Worm (Caenorhabditis elegans): ENCODE measurements around the gene cyp-33C8.

Gene cyp-33C8

DNA sequence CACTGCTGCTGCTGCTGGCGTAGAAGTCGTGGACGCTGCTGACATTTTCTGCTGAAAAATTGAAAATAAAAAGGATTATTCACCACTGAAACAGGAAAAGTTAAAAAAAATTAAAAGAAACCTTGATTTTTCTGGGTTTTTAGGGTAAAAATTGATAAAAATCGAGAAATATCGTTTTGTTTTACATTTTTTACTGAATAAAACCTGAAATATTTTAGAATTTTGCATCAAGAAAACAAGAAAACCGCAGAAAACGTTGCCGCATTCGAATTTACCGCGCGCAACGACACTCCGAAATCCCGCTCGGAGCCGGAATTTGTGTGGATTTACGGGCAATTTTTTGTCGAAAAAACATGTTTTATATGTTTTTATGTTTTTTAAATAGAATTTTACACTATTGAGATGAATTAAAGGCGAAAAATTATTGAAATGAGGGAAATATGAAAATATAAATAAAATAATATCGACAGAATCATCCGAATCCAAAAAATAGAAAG lies 43.9 kb downstream of the cyp-33C8 start, which contains the start of gene chk-1 (continued):
- TF ChIP-seq C16A3.4 (tag; optimal IDR thresholded peaks at IDR 0.05) (peak; percentile 67), ceh-82 (tag; optimal IDR thresholded peaks at IDR 0.05) (peak; percentile 55 to 59 (median 57)), nhr-85 (tag) (peak; percentile 77), pqm-1 (tag; optimal IDR thresholded peaks at IDR 0.05) (no peak), mdl-1 (tag; optimal IDR thresholded peaks at IDR 0.05) (peak in 1 of 2 experiments; percentile 60), lin-39 (tag; optimal IDR thresholded peaks at IDR 0.05) (peak; percentile 40), hlh-17 (GFP tag; optimal IDR thresholded peaks at IDR 0.05; ENCODE audit: borderline replicate concordance) (no peak), unc-86 (tag; optimal IDR thresholded peaks at IDR 0.05) (peak; percentile 26), rnt-1 (tag; optimal IDR thresholded peaks at IDR 0.05) (peak; percentile 82), fkh-8 (tag; optimal IDR thresholded peaks at IDR 0.05) (peak; percentile 69), egl-13 (tag; optimal IDR thresholded peaks at IDR 0.05) (peak; percentile 46), elt-2 (tag; optimal IDR thresholded peaks at IDR 0.05) (no peak), snu-23 (GFP tag; optimal IDR thresholded peaks at IDR 0.05) (peak; percentile 76), snpc-4 (tag; optimal IDR thresholded peaks at IDR 0.05) (peak; percentile 58), zip-4 (GFP tag; optimal IDR thresholded peaks at IDR 0.05) (no peak), mab-9 (GFP tag; IDR thresholded peaks at IDR 0.05) (no peak), unc-130 (tag; optimal IDR thresholded peaks at IDR 0.05) (peak; percentile 47), nhr-76 (tag; optimal IDR thresholded peaks at IDR 0.05) (no peak), nhr-19 (GFP tag; conservative IDR thresholded peaks at IDR 0.05) (peak; percentile 60), tbx-2 (tag; optimal IDR thresholded peaks at IDR 0.05) (peak; percentile 60), lin-14 (GFP tag; optimal IDR thresholded peaks at IDR 0.05) (peak; percentile 86), lin-35 (GFP tag; optimal IDR thresholded peaks at IDR 0.05) (peak; percentile 91 to 96), F16B12.6 (tag; optimal IDR thresholded peaks at IDR 0.05) (peak; percentile 43), sptf-1 (tag; optimal IDR thresholded peaks at IDR 0.05) (no peak), jun-1 (tag; optimal IDR thresholded peaks at IDR 0.05) (peak; percentile 6), aly-2 (tag; optimal IDR thresholded peaks at IDR 0.05) (peak; percentile 4), ceh-8 (GFP tag; optimal IDR thresholded peaks at IDR 0.05) (peak; percentile 16), ces-1 (GFP tag; optimal IDR thresholded peaks at IDR 0.05) (no peak), dpl-1 (GFP tag; optimal IDR thresholded peaks at IDR 0.05) (peak; percentile 92 to 96 (median 94)), lin-13 (GFP tag; optimal IDR thresholded peaks at IDR 0.05) (peak; percentile 32), efl-1 (optimal IDR thresholded peaks at IDR 0.05) (peak; percentile 61 to 94), efl-1 (GFP tag; optimal IDR thresholded peaks at IDR 0.05 in 1 of 2) (peak; percentile 94 to 99), nhr-71 (tag; optimal IDR thresholded peaks at IDR 0.05) (peak; percentile 77), nhr-77 (tag; optimal IDR thresholded peaks at IDR 0.05) (peak; percentile 22), swsn-7 (tag; optimal IDR thresholded peaks at IDR 0.05) (peak; percentile 71), ceh-90 (tag; optimal IDR thresholded peaks at IDR 0.05) (no peak), irx-1 (tag; optimal IDR thresholded peaks at IDR 0.05) (peak; percentile 21), ama-1 (optimal IDR thresholded peaks at IDR 0.05) (no peak), fkh-4 (tag; optimal IDR thresholded peaks at IDR 0.05; ENCODE audit: borderline replicate concordance) (no peak), ets-5 (GFP tag; IDR thresholded peaks at IDR 0.05) (no peak), nhr-47 (tag; optimal IDR thresholded peaks at IDR 0.05) (peak; percentile 76), aha-1 (tag; optimal IDR thresholded peaks at IDR 0.05) (no peak)

DNA sequence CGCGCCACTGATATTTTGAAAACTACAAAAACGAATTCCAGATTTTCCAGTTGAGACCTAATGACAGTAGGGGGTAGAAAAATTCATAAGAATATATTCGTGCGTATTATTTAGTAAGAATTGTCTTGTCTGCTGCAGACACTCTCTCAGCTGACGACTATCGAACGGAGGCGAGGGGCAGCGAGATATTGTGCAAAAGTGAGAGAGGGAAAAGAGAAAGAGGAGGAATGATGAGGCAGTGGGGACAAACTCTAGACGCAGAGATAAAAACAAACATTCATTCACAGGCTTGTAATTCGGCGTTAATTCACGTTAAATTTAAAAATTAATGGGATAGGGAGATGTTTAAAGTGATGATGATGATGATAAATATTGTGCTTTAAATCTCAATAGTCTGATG lies 46.5 kb downstream of the cyp-33C8 start, which contains the start of gene gid-7:
gid-7 (minus strand) TSS at position 188 of the 400 bp plus-strand sequence.
- TF ChIP-seq fos-1 (tag; optimal IDR thresholded peaks at IDR 0.05), result no peak
- TF ChIP-seq nhr-77 (tag; optimal IDR thresholded peaks at IDR 0.05), result no peak
- peak; percentile 33 for TF ChIP-seq unc-86 (tag; optimal IDR thresholded peaks at IDR 0.05)
- no peak for TF ChIP-seq sox-4 (tag; optimal IDR thresholded peaks at IDR 0.05)
- TF ChIP-seq ceh-8 (GFP tag; optimal IDR thresholded peaks at IDR 0.05), result no peak
- no peak for TF ChIP-seq pax-3 (tag; optimal IDR thresholded peaks at IDR 0.05)
- TF ChIP-seq swsn-7 (tag; optimal IDR thresholded peaks at IDR 0.05), result peak; percentile 54
- TF ChIP-seq lir-3 (tag; optimal IDR thresholded peaks at IDR 0.05; ENCODE audit: poor library complexity), result no peak
- TF ChIP-seq nhr-19 (GFP tag; conservative IDR thresholded peaks at IDR 0.05), result no peak
- TF ChIP-seq lin-14 (GFP tag; optimal IDR thresholded peaks at IDR 0.05), result no peak
- TF ChIP-seq sup-37 (GFP tag; optimal IDR thresholded peaks at IDR 0.05), result no peak
- TF ChIP-seq snpc-4 (tag; optimal IDR thresholded peaks at IDR 0.05), result no peak
- no peak for TF ChIP-seq nhr-84 (tag; optimal IDR thresholded peaks at IDR 0.05)
- TF ChIP-seq sptf-1 (tag; optimal IDR thresholded peaks at IDR 0.05), result no peak
- TF ChIP-seq skn-1 (tag; optimal IDR thresholded peaks at IDR 0.05), result peak; percentile 17
- no peak for TF ChIP-seq blmp-1 (tag; optimal IDR thresholded peaks at IDR 0.05)
- no peak for TF ChIP-seq nhr-28 (tag; optimal IDR thresholded peaks at IDR 0.05)
- TF ChIP-seq egl-13 (tag; optimal IDR thresholded peaks at IDR 0.05), result no peak
- TF ChIP-seq nhr-76 (tag; optimal IDR thresholded peaks at IDR 0.05), result no peak
- TF ChIP-seq C34B4.2 (tag; optimal IDR thresholded peaks at IDR 0.05), result no peak
- TF ChIP-seq mep-1 (tag; optimal IDR thresholded peaks at IDR 0.05), result peak; percentile 66
- TF ChIP-seq ceh-63 (GFP tag; optimal IDR thresholded peaks at IDR 0.05), result no peak
